Fruit fly (Drosophila melanogaster): ENCODE data around the gene CG14443.
A peak's percentile ranks its signal among the peaks of the same experiment; 100 is the strongest.

Gene CG14443

dm6 chrX:6678635-6679501 is 45.1 kb downstream of the CG14443 start, which contains the start of gene ND-ASHI (continued):
- TF ChIP-seq Doc2 (GFP tag; IDR thresholded peaks at IDR 0.05) (peak; percentile 79), CG17361 (GFP tag; IDR thresholded peaks at IDR 0.05) (peak; percentile 91), CG10959 (GFP tag; IDR thresholded peaks at IDR 0.05) (peak; percentile 86), Bteb2 (GFP tag; optimal IDR thresholded peaks at IDR 0.05) (peak; percentile 93), Adf1 (GFP tag; IDR thresholded peaks at IDR 0.05) (peak; percentile 80), insv (GFP tag; optimal IDR thresholded peaks at IDR 0.05) (peak; percentile 81 to 96), zfh1 (GFP tag; IDR thresholded peaks at IDR 0.05) (peak; percentile 96), CG1529 (GFP tag; optimal IDR thresholded peaks at IDR 0.05) (peak; percentile 87), psq (GFP tag; optimal IDR thresholded peaks at IDR 0.05) (peak; percentile 69), CG1647 (GFP tag; optimal IDR thresholded peaks at IDR 0.05) (peak; percentile 93), tap (tag; optimal IDR thresholded peaks at IDR 0.05) (peak; percentile 88), otp (GFP tag; IDR thresholded peaks at IDR 0.05) (peak; percentile 94), Eip74EF (GFP tag; optimal IDR thresholded peaks at IDR 0.05) (peak in 1 of 2 experiments; percentile 88), fd64A (GFP tag; optimal IDR thresholded peaks at IDR 0.05) (peak; percentile 81), zen (tag; optimal IDR thresholded peaks at IDR 0.05) (peak; percentile 84), vfl (GFP tag; optimal IDR thresholded peaks at IDR 0.05) (peak; percentile 93), CG14014 (GFP tag; IDR thresholded peaks at IDR 0.05) (peak; percentile 97), hkb (optimal IDR thresholded peaks at IDR 0.05) (no peak), hkb (GFP tag; IDR thresholded peaks at IDR 0.05) (peak; percentile 97), GATAe (GFP tag; conservative IDR thresholded peaks at IDR 0.05) (peak; percentile 85), sna (GFP tag; IDR thresholded peaks at IDR 0.05; ENCODE audit: partially characterized antibody) (no peak), Sin3A (optimal IDR thresholded peaks at IDR 0.05) (no peak), CG4424 (GFP tag; optimal IDR thresholded peaks at IDR 0.05) (peak; percentile 92), ttk (GFP tag; IDR thresholded peaks at IDR 0.05) (peak; percentile 93), TFAM (GFP tag; optimal IDR thresholded peaks at IDR 0.05) (peak; percentile 52), sqz (GFP tag; optimal IDR thresholded peaks at IDR 0.05) (no peak), CG4360 (GFP tag; IDR thresholded peaks at IDR 0.05) (peak; percentile 60), CG11456 (GFP tag; IDR thresholded peaks at IDR 0.05) (peak; percentile 97), jigr1 (GFP tag; IDR thresholded peaks at IDR 0.05) (peak; percentile 81; the same call in 2 of the 3 replicates), Mad (GFP tag; optimal IDR thresholded peaks at IDR 0.05) (peak; percentile 89), CG6854 (GFP tag; optimal IDR thresholded peaks at IDR 0.05) (peak; percentile 94), trh (GFP tag; optimal IDR thresholded peaks at IDR 0.05) (peak; percentile 76), Dbx (GFP tag; IDR thresholded peaks at IDR 0.05) (peak; percentile 98), CG33213 (GFP tag; optimal IDR thresholded peaks at IDR 0.05) (peak; percentile 89), Abd-B (GFP tag; optimal IDR thresholded peaks at IDR 0.05) (peak; percentile 85), CG9727 (GFP tag; optimal IDR thresholded peaks at IDR 0.05) (peak; percentile 95), inv (GFP tag; IDR thresholded peaks at IDR 0.05; ENCODE audit: partially characterized antibody) (no peak), CG11093 (GFP tag; IDR thresholded peaks at IDR 0.05) (peak; percentile 92), Meics (GFP tag; optimal IDR thresholded peaks at IDR 0.05) (peak; percentile 97), MESR4 (GFP tag; optimal IDR thresholded peaks at IDR 0.05) (peak; percentile 46), CG3838 (GFP tag; optimal IDR thresholded peaks at IDR 0.05) (peak; percentile 84), ci (GFP tag; IDR thresholded peaks at IDR 0.05) (peak; percentile 97), CG8388 (GFP tag; optimal IDR thresholded peaks at IDR 0.05) (peak; percentile 84), croc (GFP tag; conservative IDR thresholded peaks at IDR 0.05) (peak; percentile 84), CG3065 (GFP tag; optimal IDR thresholded peaks at IDR 0.05) (peak; percentile 82), Hmr (GFP tag; optimal IDR thresholded peaks at IDR 0.05) (peak; percentile 98), Bgb (GFP tag; IDR thresholded peaks at IDR 0.05; ENCODE audit: partially characterized antibody) (no peak), stwl (tag; optimal IDR thresholded peaks at IDR 0.05) (peak; percentile 9), CG2116 (GFP tag; optimal IDR thresholded peaks at IDR 0.05) (peak; percentile 60), ERR (GFP tag; optimal IDR thresholded peaks at IDR 0.05) (peak; percentile 93)

Measured in whole organism, embryonic.